Fruit fly (Drosophila melanogaster): ENCODE measurements around the gene CG13901.
A peak's percentile ranks its signal among the peaks of the same experiment; 100 is the strongest.

Gene CG13901

DNA sequence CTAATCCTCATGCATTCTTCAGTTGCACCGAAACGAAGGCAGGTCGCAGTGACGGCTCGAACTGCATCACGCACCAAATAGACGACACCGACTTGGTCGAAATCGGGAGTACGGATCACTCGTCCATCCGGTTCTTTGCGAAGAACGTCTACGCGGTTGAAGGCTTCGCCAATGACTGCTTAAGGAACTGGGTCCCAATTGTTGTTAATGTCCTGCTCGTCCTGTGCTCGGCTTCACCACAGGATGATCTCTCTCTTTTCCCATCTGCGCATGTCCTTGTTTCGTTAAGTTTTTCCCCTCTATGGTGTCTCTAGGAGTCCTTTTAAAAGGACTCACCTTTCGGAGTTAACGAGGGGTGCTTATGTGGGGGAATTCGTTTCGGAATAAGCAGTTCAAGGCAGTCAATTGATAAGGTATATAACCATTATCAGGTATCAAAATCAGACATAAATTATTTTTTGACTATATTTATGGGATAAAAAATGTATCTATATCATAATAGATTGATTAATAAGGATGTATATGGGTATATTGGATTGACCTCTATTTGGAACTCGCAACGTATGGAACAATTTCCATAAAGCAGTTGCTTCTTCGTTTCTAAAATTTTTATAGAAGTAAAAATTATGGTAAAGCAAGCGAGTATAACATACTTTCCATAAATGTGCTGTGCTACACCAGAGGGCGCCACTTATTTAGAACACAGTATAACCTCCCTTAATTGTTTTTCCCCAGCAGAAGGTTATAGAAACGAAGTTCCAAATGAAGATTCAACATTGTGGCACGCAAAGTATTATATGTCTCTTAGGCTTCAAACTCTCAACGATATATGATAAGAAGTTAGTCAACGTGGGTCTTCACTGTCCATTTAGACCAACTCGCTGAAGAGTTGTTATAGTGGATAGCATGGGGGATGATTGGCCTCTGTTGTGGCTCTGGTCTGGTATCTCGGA lies 19.7 kb upstream of the CG13901 start, which contains the start of gene dpr20 (continued):
- TF ChIP-seq CG12659 (GFP tag; optimal IDR thresholded peaks at IDR 0.05), result peak; percentile 67
- TF ChIP-seq D19B (GFP tag; optimal IDR thresholded peaks at IDR 0.05), result peak; percentile 42
- peak; percentile 45 for TF ChIP-seq slou (GFP tag; optimal IDR thresholded peaks at IDR 0.05)
- peak; percentile 49 for TF ChIP-seq org-1 (GFP tag; optimal IDR thresholded peaks at IDR 0.05)
- no peak for TF ChIP-seq vnd (GFP tag; IDR thresholded peaks at IDR 0.05; ENCODE audit: partially characterized antibody)
- peak; percentile 45 for TF ChIP-seq Bdp1 (GFP tag; optimal IDR thresholded peaks at IDR 0.05)
- TF ChIP-seq Six4 (GFP tag; optimal IDR thresholded peaks at IDR 0.05), result peak; percentile 44
- peak; percentile 59 for TF ChIP-seq CG16863 (GFP tag; optimal IDR thresholded peaks at IDR 0.05)

DNA sequence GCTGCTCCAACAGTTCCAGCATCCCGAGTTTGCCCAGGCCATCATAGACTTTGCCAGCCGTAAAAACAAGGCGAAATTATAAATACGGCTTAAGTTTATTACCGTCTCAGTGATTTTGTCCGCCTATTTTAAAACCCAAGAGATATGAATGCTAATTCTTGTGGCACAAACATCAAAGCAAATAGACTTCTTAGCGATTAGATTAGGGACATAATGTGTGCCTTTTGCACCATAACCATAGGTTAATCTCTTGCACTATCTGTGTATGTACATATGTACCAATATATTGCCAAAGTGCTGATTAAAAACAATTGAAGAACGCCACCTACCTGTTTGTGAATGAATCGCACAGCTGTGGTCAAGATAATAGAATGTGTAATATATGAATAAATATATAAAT lies 14.6 kb upstream of the CG13901 start:
- TF ChIP-seq Jarid2 (GFP tag; optimal IDR thresholded peaks at IDR 0.05) (no peak), onecut (GFP tag; IDR thresholded peaks at IDR 0.05) (no peak), h (optimal IDR thresholded peaks at IDR 0.05) (no peak), Doc2 (GFP tag; IDR thresholded peaks at IDR 0.05) (no peak), scrt (GFP tag; optimal IDR thresholded peaks at IDR 0.05) (no peak), hth (optimal IDR thresholded peaks at IDR 0.05) (no peak), GATAe (GFP tag; conservative IDR thresholded peaks at IDR 0.05) (0 out of 2 replicates have a peak, but pooled peaks have one; percentile 16), Tbp (GFP tag; optimal IDR thresholded peaks at IDR 0.05) (no peak), CG8281 (tag; optimal IDR thresholded peaks at IDR 0.05) (peak; percentile 26), otp (GFP tag; IDR thresholded peaks at IDR 0.05) (no peak), CG9609 (GFP tag; optimal IDR thresholded peaks at IDR 0.05) (no peak), CG18599 (GFP tag; optimal IDR thresholded peaks at IDR 0.05) (peak; percentile 16), sd (tag; optimal IDR thresholded peaks at IDR 0.05) (peak; percentile 47), CG17359 (tag; optimal IDR thresholded peaks at IDR 0.05) (no peak), CG2678 (tag; optimal IDR thresholded peaks at IDR 0.05) (peak; percentile 24), NC2β (GFP tag; optimal IDR thresholded peaks at IDR 0.05) (no peak), CG34376 (GFP tag; optimal IDR thresholded peaks at IDR 0.05) (peak; percentile 20), mirr (GFP tag; optimal IDR thresholded peaks at IDR 0.05) (peak; percentile 82), mam (GFP tag; optimal IDR thresholded peaks at IDR 0.05) (no peak), PHDP (tag; optimal IDR thresholded peaks at IDR 0.05) (no peak), fd3F (GFP tag; optimal IDR thresholded peaks at IDR 0.05) (no peak), CG6813 (GFP tag; optimal IDR thresholded peaks at IDR 0.05) (peak; percentile 27), lab (GFP tag; optimal IDR thresholded peaks at IDR 0.05) (peak; percentile 5), CG1529 (GFP tag; optimal IDR thresholded peaks at IDR 0.05) (no peak), CG11696 (GFP tag; IDR thresholded peaks at IDR 0.05) (peak; percentile 66), CG17361 (GFP tag; IDR thresholded peaks at IDR 0.05) (no peak), CG14667 (GFP tag; IDR thresholded peaks at IDR 0.05) (no peak), CG9215 (GFP tag; IDR thresholded peaks at IDR 0.05) (no peak), CG13296 (GFP tag; optimal IDR thresholded peaks at IDR 0.05) (peak; percentile 44), tll (GFP tag; optimal IDR thresholded peaks at IDR 0.05) (no peak), zen2 (GFP tag; IDR thresholded peaks at IDR 0.05; ENCODE audit: partially characterized antibody) (no peak), CG18764 (GFP tag; optimal IDR thresholded peaks at IDR 0.05) (no peak), zfh2 (GFP tag; optimal IDR thresholded peaks at IDR 0.05) (no peak), tup (GFP tag; optimal IDR thresholded peaks at IDR 0.05) (no peak), Optix (GFP tag; IDR thresholded peaks at IDR 0.05) (no peak), CG6765 (GFP tag; optimal IDR thresholded peaks at IDR 0.05) (no peak), lmd (GFP tag; IDR thresholded peaks at IDR 0.05) (no peak), CG9437 (GFP tag; optimal IDR thresholded peaks at IDR 0.05) (no peak), CG30431 (GFP tag; optimal IDR thresholded peaks at IDR 0.05) (no peak), nau (GFP tag; optimal IDR thresholded peaks at IDR 0.05) (no peak)

All from whole organism, embryonic.